Fruit fly (Drosophila melanogaster): ENCODE measurements around the gene Dnah3.

Gene Dnah3

dm6 chr3L:4825584-4825983 is 35.5 kb upstream of the Dnah3 start, which contains the start of the genes Dhc64C and LeuRS-m (continued):
- TF ChIP-seq CG5953 (GFP tag; IDR thresholded peaks at IDR 0.05), result no peak
- no peak for TF ChIP-seq Nf-YC (tag; optimal IDR thresholded peaks at IDR 0.05)
- TF ChIP-seq ewg (GFP tag; optimal IDR thresholded peaks at IDR 0.05), result peak; percentile 75
- no peak for TF ChIP-seq D19B (GFP tag; optimal IDR thresholded peaks at IDR 0.05)
- TF ChIP-seq luna (GFP tag; optimal IDR thresholded peaks at IDR 0.05), result no peak
- TF ChIP-seq CG6254 (GFP tag; optimal IDR thresholded peaks at IDR 0.05), result no peak
- no peak for TF ChIP-seq Sox102F (GFP tag; optimal IDR thresholded peaks at IDR 0.05)
- no peak for TF ChIP-seq CG17802 (tag; optimal IDR thresholded peaks at IDR 0.05)
- peak; percentile 3 for TF ChIP-seq CG12942 (GFP tag; optimal IDR thresholded peaks at IDR 0.05)
- no peak for TF ChIP-seq sc (optimal IDR thresholded peaks at IDR 0.05)
- TF ChIP-seq sc (GFP tag; optimal IDR thresholded peaks at IDR 0.05), result no peak
- 0 out of 3 replicates have a peak, but pooled peaks have one; percentile 40 for TF ChIP-seq Dbx (GFP tag; IDR thresholded peaks at IDR 0.05)
- TF ChIP-seq CG13775 (GFP tag; optimal IDR thresholded peaks at IDR 0.05), result peak; percentile 7
- TF ChIP-seq zen2 (GFP tag; IDR thresholded peaks at IDR 0.05; ENCODE audit: partially characterized antibody), result 0 out of 3 replicates have a peak, but pooled peaks have one; percentile 7
- no peak for TF ChIP-seq sim (GFP tag; IDR thresholded peaks at IDR 0.05)
- peak; percentile 66 for TF ChIP-seq nmo (GFP tag; optimal IDR thresholded peaks at IDR 0.05)
- no peak for TF ChIP-seq nom (GFP tag; optimal IDR thresholded peaks at IDR 0.05)
- no peak for TF ChIP-seq vnd (GFP tag; IDR thresholded peaks at IDR 0.05; ENCODE audit: partially characterized antibody)
- TF ChIP-seq CG10959 (GFP tag; IDR thresholded peaks at IDR 0.05), result no peak
- TF ChIP-seq emc (GFP tag; optimal IDR thresholded peaks at IDR 0.05), result no peak
- TF ChIP-seq phol (tag; optimal IDR thresholded peaks at IDR 0.05), result peak; percentile 19
- no peak for TF ChIP-seq fd102C (GFP tag; optimal IDR thresholded peaks at IDR 0.05)
- peak; percentile 63 for TF ChIP-seq HLH4C (GFP tag; IDR thresholded peaks at IDR 0.05; ENCODE audit: partially characterized antibody)
- peak; percentile 34 for TF ChIP-seq maf-S (GFP tag; optimal IDR thresholded peaks at IDR 0.05)
- peak; percentile 13 for TF ChIP-seq Dip3 (GFP tag; optimal IDR thresholded peaks at IDR 0.05)
- peak; percentile 86 for TF ChIP-seq CHES-1-like (GFP tag; optimal IDR thresholded peaks at IDR 0.05)
- no peak for TF ChIP-seq CG10654 (GFP tag; optimal IDR thresholded peaks at IDR 0.05)
- no peak for TF ChIP-seq sisA (GFP tag; IDR thresholded peaks at IDR 0.05)
- TF ChIP-seq CG15601 (tag; optimal IDR thresholded peaks at IDR 0.05), result peak; percentile 66
- TF ChIP-seq HmgD (GFP tag; optimal IDR thresholded peaks at IDR 0.05), result peak; percentile 89
- peak; percentile 72 for TF ChIP-seq amos (GFP tag; IDR thresholded peaks at IDR 0.05; ENCODE audit: partially characterized antibody)
- peak; percentile 28 for TF ChIP-seq eyg (GFP tag; optimal IDR thresholded peaks at IDR 0.05)
- TF ChIP-seq NC2β (GFP tag; optimal IDR thresholded peaks at IDR 0.05), result peak; percentile 30
- peak; percentile 47 for TF ChIP-seq p53 (GFP tag; optimal IDR thresholded peaks at IDR 0.05)
- TF ChIP-seq CG33557 (GFP tag; optimal IDR thresholded peaks at IDR 0.05), result no peak
- TF ChIP-seq az2 (GFP tag; optimal IDR thresholded peaks at IDR 0.05), result peak; percentile 7
- TF ChIP-seq CG12391 (tag; optimal IDR thresholded peaks at IDR 0.05), result peak; percentile 46
- TF ChIP-seq Dad (GFP tag; optimal IDR thresholded peaks at IDR 0.05), result peak; percentile 18
- no peak for TF ChIP-seq ssp (GFP tag; IDR thresholded peaks at IDR 0.05)
- peak; percentile 72 for TF ChIP-seq bbx (GFP tag; IDR thresholded peaks at IDR 0.05; ENCODE audit: partially characterized antibody)
- no peak for TF ChIP-seq CG3838 (GFP tag; optimal IDR thresholded peaks at IDR 0.05)
- TF ChIP-seq Sin3A (optimal IDR thresholded peaks at IDR 0.05), result peak; percentile 78
- TF ChIP-seq Optix (GFP tag; IDR thresholded peaks at IDR 0.05), result no peak
- no peak for TF ChIP-seq ham (GFP tag; IDR thresholded peaks at IDR 0.05)
- TF ChIP-seq CG7745 (tag; optimal IDR thresholded peaks at IDR 0.05), result no peak
- TF ChIP-seq CG7372 (GFP tag; IDR thresholded peaks at IDR 0.05), result no peak
- no peak for TF ChIP-seq pan (optimal IDR thresholded peaks at IDR 0.05)
- TF ChIP-seq pan (GFP tag; optimal IDR thresholded peaks at IDR 0.05 in 1 of 2, IDR thresholded peaks at IDR 0.05 in 1 of 2), result no peak
- peak; percentile 55 for TF ChIP-seq slbo (GFP tag; IDR thresholded peaks at IDR 0.05)
- peak; percentile 52 for TF ChIP-seq mam (GFP tag; optimal IDR thresholded peaks at IDR 0.05)
- TF ChIP-seq CG15073 (GFP tag; optimal IDR thresholded peaks at IDR 0.05), result no peak
- TF ChIP-seq CG8944 (GFP tag; optimal IDR thresholded peaks at IDR 0.05), result peak; percentile 50

Data from whole organism, embryonic.